Fruit fly (Drosophila melanogaster): Measurements from ENCODE around the gene Trf.

Gene Trf

dm6 chr2L:8095176-8095575, 22.5 kb downstream of the Trf start:
- TF ChIP-seq Snoo (tag; optimal IDR thresholded peaks at IDR 0.05) (peak; percentile 10), EcR (GFP tag; optimal IDR thresholded peaks at IDR 0.05) (peak; percentile 72), CG34367 (tag; optimal IDR thresholded peaks at IDR 0.05) (no peak), rn (GFP tag; IDR thresholded peaks at IDR 0.05) (no peak), CG9948 (tag; optimal IDR thresholded peaks at IDR 0.05) (no peak), gl (tag; optimal IDR thresholded peaks at IDR 0.05) (peak; percentile 25), CG4496 (GFP tag; IDR thresholded peaks at IDR 0.05) (no peak), CG13204 (GFP tag; optimal IDR thresholded peaks at IDR 0.05) (no peak), fd96Ca (GFP tag; IDR thresholded peaks at IDR 0.05) (no peak), Ets98B (GFP tag; IDR thresholded peaks at IDR 0.05) (no peak), Pif1A (GFP tag; optimal IDR thresholded peaks at IDR 0.05) (no peak), D1 (tag; optimal IDR thresholded peaks at IDR 0.05) (no peak)

dm6 chr2L:8097461-8097860, 24.8 kb downstream of the Trf start:
- no peak for TF ChIP-seq EcR (GFP tag; optimal IDR thresholded peaks at IDR 0.05)
- TF ChIP-seq CG14655 (GFP tag; optimal IDR thresholded peaks at IDR 0.05), result peak; percentile 1

- TF ChIP-seq CG32121 (GFP tag; IDR thresholded peaks at IDR 0.05), result 0 out of 2 replicates have a peak, but pooled peaks have one; percentile 11
- no peak for TF ChIP-seq CG12605 (GFP tag; IDR thresholded peaks at IDR 0.05)
These were observed 25.6 kb downstream of the Trf start for dm6 chr2L:8097964-8098945.

- TF ChIP-seq CG32121 (GFP tag; IDR thresholded peaks at IDR 0.05) (no peak), gl (tag; optimal IDR thresholded peaks at IDR 0.05) (no peak), CG12605 (GFP tag; IDR thresholded peaks at IDR 0.05) (no peak), Pif1B (GFP tag; optimal IDR thresholded peaks at IDR 0.05) (no peak), D1 (tag; optimal IDR thresholded peaks at IDR 0.05) (no peak), fd96Ca (GFP tag; IDR thresholded peaks at IDR 0.05) (no peak), CG9948 (tag; optimal IDR thresholded peaks at IDR 0.05) (no peak), CG10348 (GFP tag; IDR thresholded peaks at IDR 0.05) (no peak)
These were observed 26.4 kb downstream of the Trf start for dm6 chr2L:8099050-8099449.

- peak; percentile 4 for TF ChIP-seq Pif1A (GFP tag; optimal IDR thresholded peaks at IDR 0.05)
- TF ChIP-seq fd96Ca (GFP tag; IDR thresholded peaks at IDR 0.05), result no peak; the same call in 2 of the 3 replicates
- TF ChIP-seq CG8301 (tag; optimal IDR thresholded peaks at IDR 0.05), result no peak
- no peak for TF ChIP-seq CG17806 (tag; optimal IDR thresholded peaks at IDR 0.05)
- peak; percentile 55; the same call in 1 of the 2 replicates for TF ChIP-seq CG32121 (GFP tag; IDR thresholded peaks at IDR 0.05)
- TF ChIP-seq D1 (tag; optimal IDR thresholded peaks at IDR 0.05), result no peak
- TF ChIP-seq Snoo (tag; optimal IDR thresholded peaks at IDR 0.05), result no peak
These were observed 27.1 kb downstream of the Trf start for dm6 chr2L:8099615-8100375.

- TF ChIP-seq Snoo (tag; optimal IDR thresholded peaks at IDR 0.05), result peak; percentile 19
- peak; percentile 40 for TF ChIP-seq CG8301 (tag; optimal IDR thresholded peaks at IDR 0.05)
- TF ChIP-seq fd96Ca (GFP tag; IDR thresholded peaks at IDR 0.05), result no peak
- peak; percentile 52 for TF ChIP-seq CG17806 (tag; optimal IDR thresholded peaks at IDR 0.05)
- TF ChIP-seq EcR (GFP tag; optimal IDR thresholded peaks at IDR 0.05), result peak; percentile 82
- peak; percentile 9; the same call in 1 of the 2 replicates for TF ChIP-seq Ets98B (GFP tag; IDR thresholded peaks at IDR 0.05)
- TF ChIP-seq CG9948 (tag; optimal IDR thresholded peaks at IDR 0.05), result peak; percentile 33
- TF ChIP-seq CG13204 (GFP tag; optimal IDR thresholded peaks at IDR 0.05), result no peak
- TF ChIP-seq CG34367 (tag; optimal IDR thresholded peaks at IDR 0.05), result no peak
- TF ChIP-seq Pif1A (GFP tag; optimal IDR thresholded peaks at IDR 0.05), result peak; percentile 24
- peak; percentile 55 for TF ChIP-seq CG15710 (tag; optimal IDR thresholded peaks at IDR 0.05)
These were observed 28.0 kb downstream of the Trf start for dm6 chr2L:8100489-8101352.

Measured in whole organism, pupa.